Worm (Caenorhabditis elegans) whole organism, young adult: ENCODE data around the gene pals-22.

ENCODE experiments used
- B0019.2 ChIP-seq: fragments of 200-800 bp; sonication (Bioruptor generic); conservative IDR thresholded peaks from 2 replicates; pipeline ENCODE4 v1.3.6; 2022; ENCODE audit warnings: missing genetic modification reagents, missing genetic modification characterization, missing compliant biosample characterization
- B0035.1 ChIP-seq: sonication (generic microtip); optimal IDR thresholded peaks from 2 replicates; lab custom pipeline; 2016; ENCODE audit warnings: missing genetic modification characterization, mild to moderate bottlenecking, missing compliant biosample characterization, missing genotype, missing genetic modification reagents
- D2030.7 ChIP-seq: fragments of 200-800 bp; sonication (Bioruptor generic); IDR thresholded peaks from 2 replicates; pipeline ENCODE4 v1.3.6; 2022; ENCODE audit warnings: missing genetic modification reagents, missing genetic modification characterization, missing compliant biosample characterization
- F23B12.7 ChIP-seq: sonication (generic microtip); optimal IDR thresholded peaks from 2 replicates; lab custom pipeline; 2017; ENCODE audit warnings: missing genetic modification characterization, mild to moderate bottlenecking, missing compliant biosample characterization, antibody characterized with exemption, moderate library complexity; ENCODE audit not compliant: insufficient read depth
- F33H1.4 ChIP-seq: fragments of 200-800 bp; sonication (Bioruptor generic); IDR thresholded peaks from 2 replicates; pipeline ENCODE4 v1.3.6; 2022; ENCODE audit warnings: missing genetic modification reagents, missing genetic modification characterization, missing compliant biosample characterization
- F49E8.2 ChIP-seq: sonication (generic microtip); optimal IDR thresholded peaks from 3 replicates; lab custom pipeline; 2017; ENCODE audit warnings: missing genetic modification characterization, mild to moderate bottlenecking, missing compliant biosample characterization, antibody characterized with exemption, moderate library complexity; ENCODE audit not compliant: insufficient read depth
- K12H6.12 ChIP-seq: fragments of 200-800 bp; sonication (Bioruptor generic); optimal IDR thresholded peaks from 2 replicates; lab custom pipeline; 2018; ENCODE audit warnings: mild to moderate bottlenecking, missing genetic modification characterization, missing compliant biosample characterization
- Y56A3A.18 ChIP-seq: fragments of 200-800 bp; sonication (Bioruptor generic); IDR thresholded peaks from 2 replicates; pipeline ENCODE4 v1.3.6; 2022; ENCODE audit warnings: missing genetic modification reagents, missing genetic modification characterization, missing compliant biosample characterization
- Y67H2A.10 ChIP-seq: fragments of 200-800 bp; sonication (Bioruptor generic); conservative IDR thresholded peaks from 2 replicates; pipeline ENCODE4 v1.3.6; 2022; ENCODE audit warnings: missing genetic modification reagents, missing genetic modification characterization, missing compliant biosample characterization
- ZK185.1 ChIP-seq: sonication (generic microtip); optimal IDR thresholded peaks from 2 replicates; lab custom pipeline; 2016; ENCODE audit warnings: mild to moderate bottlenecking, missing genetic modification characterization, missing compliant biosample characterization; ENCODE audit not compliant: poor library complexity, severe bottlenecking
- attf-3 ChIP-seq: fragments of 200-800 bp; sonication (Bioruptor generic); conservative IDR thresholded peaks from 2 replicates; pipeline ENCODE4 v1.3.6; 2022; ENCODE audit warnings: missing genetic modification reagents, missing genetic modification characterization, missing compliant biosample characterization
- attf-5 ChIP-seq: fragments of 200-800 bp; sonication (Bioruptor generic); optimal IDR thresholded peaks from 2 replicates; lab custom pipeline; 2018; ENCODE audit warnings: mild to moderate bottlenecking, missing genetic modification characterization, missing compliant biosample characterization
- cebp-1 ChIP-seq, 2 experiments: fragments of 200-800 bp in 1 of 2; sonication (Bioruptor generic) in 1 of 2; sonication (generic microtip) in 1 of 2; IDR thresholded peaks in 1 of 2; optimal IDR thresholded peaks in 1 of 2; 2 replicates each; pipeline versions ENCODE4 v1.3.6 to Lab custom; 2017 to 2022; ENCODE audit warnings: missing compliant biosample characterization in 2 of 2, missing genetic modification characterization in 2 of 2, mild to moderate bottlenecking in 1 of 2, missing genetic modification reagents in 1 of 2, moderate library complexity in 1 of 2
- ceh-40 ChIP-seq: fragments of 200-800 bp; sonication (Bioruptor generic); IDR thresholded peaks from 2 replicates; pipeline ENCODE4 v1.3.6; 2022; ENCODE audit warnings: missing genetic modification characterization, missing compliant biosample characterization
- ceh-58 ChIP-seq: fragments of 200-800 bp; sonication (Bioruptor generic); IDR thresholded peaks from 2 replicates; pipeline ENCODE4 v1.3.6; 2022; ENCODE audit warnings: missing genetic modification characterization, missing compliant biosample characterization
- chd-7 ChIP-seq: sonication (generic microtip); optimal IDR thresholded peaks from 2 replicates; lab custom pipeline; 2016; ENCODE audit warnings: mild to moderate bottlenecking, missing genetic modification characterization, moderate library complexity, missing compliant biosample characterization
- dox-1 ChIP-seq: fragments of 200-800 bp; sonication (Bioruptor generic); IDR thresholded peaks from 2 replicates; pipeline ENCODE4 v1.3.6; 2022; ENCODE audit warnings: missing genetic modification reagents, missing genetic modification characterization, missing compliant biosample characterization
- ekl-4 ChIP-seq: fragments of 200-800 bp; sonication (Bioruptor generic); IDR thresholded peaks from 2 replicates; pipeline ENCODE4 v1.3.6; 2022; ENCODE audit warnings: missing genetic modification reagents, missing genetic modification characterization, missing compliant biosample characterization
- hmg-1.2 ChIP-seq: fragments of 200-800 bp; sonication (Bioruptor generic); IDR thresholded peaks from 2 replicates; pipeline ENCODE4 v1.3.6; 2022; ENCODE audit warnings: missing genetic modification reagents, missing genetic modification characterization, missing compliant biosample characterization
- hsf-1 ChIP-seq: fragments of 200-800 bp; sonication (Bioruptor generic); IDR thresholded peaks from 2 replicates; pipeline ENCODE4 v1.3.6; 2022; ENCODE audit warnings: missing genetic modification reagents, missing genetic modification characterization, missing compliant biosample characterization
- lin-26 ChIP-seq: fragments of 200-800 bp; sonication (Bioruptor generic); IDR thresholded peaks from 2 replicates; pipeline ENCODE4 v1.3.6; 2022; ENCODE audit warnings: missing genetic modification reagents, missing genetic modification characterization, missing compliant biosample characterization
- lin-40 ChIP-seq: sonication (generic microtip); optimal IDR thresholded peaks from 2 replicates; lab custom pipeline; 2016; ENCODE audit warnings: missing genetic modification characterization, mild to moderate bottlenecking, missing compliant biosample characterization, missing genotype, missing genetic modification reagents
- lin-54 ChIP-seq: fragments of 200-800 bp; sonication (Bioruptor generic); optimal IDR thresholded peaks from 2 replicates; lab custom pipeline; 2018; ENCODE audit warnings: mild to moderate bottlenecking, missing genetic modification characterization, missing compliant biosample characterization
- lir-1 ChIP-seq: fragments of 200-800 bp; sonication (Bioruptor generic); conservative IDR thresholded peaks from 2 replicates; pipeline ENCODE4 v1.3.6; 2022; ENCODE audit warnings: missing genetic modification reagents, missing genetic modification characterization, missing compliant biosample characterization
- lsl-1 ChIP-seq: fragments of 200-800 bp; sonication (Bioruptor generic); optimal IDR thresholded peaks from 2 replicates; lab custom pipeline; 2018; ENCODE audit warnings: mild to moderate bottlenecking, missing genetic modification characterization, moderate library complexity, missing compliant biosample characterization
- lsy-27 ChIP-seq: sonication (generic microtip); optimal IDR thresholded peaks from 2 replicates; lab custom pipeline; 2017; ENCODE audit warnings: missing genetic modification characterization, mild to moderate bottlenecking, missing compliant biosample characterization, antibody characterized with exemption, missing genotype, borderline replicate concordance; ENCODE audit not compliant: insufficient read depth
- madf-3 ChIP-seq: fragments of 200-800 bp; sonication (Bioruptor generic); IDR thresholded peaks from 2 replicates; pipeline ENCODE4 v1.3.6; 2022; ENCODE audit warnings: missing genetic modification reagents, missing genetic modification characterization, missing compliant biosample characterization
- madf-6 ChIP-seq: fragments of 200-800 bp; sonication (Bioruptor generic); IDR thresholded peaks from 2 replicates; pipeline ENCODE4 v1.3.6; 2022; ENCODE audit warnings: missing genetic modification reagents, missing genetic modification characterization, missing compliant biosample characterization
- mcd-1 ChIP-seq: fragments of 200-800 bp; sonication (Bioruptor generic); IDR thresholded peaks from 2 replicates; pipeline ENCODE4 v1.3.6; 2022; ENCODE audit warnings: missing genetic modification reagents, missing genetic modification characterization, missing compliant biosample characterization
- nfya-2 ChIP-seq: fragments of 200-800 bp; sonication (Bioruptor generic); IDR thresholded peaks from 2 replicates; pipeline ENCODE4 v1.3.6; 2022; ENCODE audit warnings: missing genetic modification reagents, missing genetic modification characterization, missing compliant biosample characterization
- nhr-90 ChIP-seq: sonication (generic microtip); optimal IDR thresholded peaks from 2 replicates; lab custom pipeline; 2016; ENCODE audit warnings: missing genotype, mild to moderate bottlenecking, missing genetic modification characterization, missing compliant biosample characterization
- pbrm-1 ChIP-seq: fragments of 200-800 bp; sonication (Bioruptor generic); IDR thresholded peaks from 2 replicates; pipeline ENCODE4 v1.3.6; 2022; ENCODE audit warnings: missing genetic modification reagents, missing genetic modification characterization, missing compliant biosample characterization
- pha-4 ChIP-seq: fragments of 150-350 bp; sonication (generic microtip); optimal IDR thresholded peaks from 2 replicates; lab custom pipeline; 2014; ENCODE audit warnings: missing biosample characterization, missing genetic modification reagents, missing genetic modification characterization
- snpc-3.4 ChIP-seq: sonication (generic microtip); optimal IDR thresholded peaks from 2 replicates; lab custom pipeline; 2017; ENCODE audit warnings: missing genetic modification characterization, mild to moderate bottlenecking, missing compliant biosample characterization, antibody characterized with exemption, moderate library complexity, missing genotype, missing genetic modification reagents
- snpc-4 ChIP-seq, 5 experiments: fragments of 150-350 bp in 1 of 5; sonication (generic microtip) in 4 of 5; optimal IDR thresholded peaks; 2 replicates each; lab custom pipeline; 2014 to 2018; ENCODE audit warnings: missing genetic modification characterization in 5 of 5, missing biosample characterization in 3 of 5, antibody characterized with exemption in 2 of 5, mild to moderate bottlenecking in 2 of 5, missing compliant biosample characterization in 2 of 5, missing genotype in 2 of 5, moderate library complexity in 2 of 5, missing genetic modification reagents in 1 of 5
- somi-1 ChIP-seq: fragments of 200-800 bp; sonication (Bioruptor generic); optimal IDR thresholded peaks from 2 replicates; lab custom pipeline; 2018; ENCODE audit warnings: mild to moderate bottlenecking, missing genetic modification characterization, missing compliant biosample characterization
- tbp1 ChIP-seq: fragments of 200-800 bp; sonication (Bioruptor generic); optimal IDR thresholded peaks from 2 replicates; lab custom pipeline; 2018; ENCODE audit warnings: mild to moderate bottlenecking, missing genetic modification characterization, missing compliant biosample characterization
- tlf-1 ChIP-seq: fragments of 200-800 bp; sonication (Bioruptor generic); optimal IDR thresholded peaks from 2 replicates; lab custom pipeline; 2018; ENCODE audit warnings: mild to moderate bottlenecking, missing genetic modification characterization, missing compliant biosample characterization
- unc-130 ChIP-seq: sonication (generic microtip); optimal IDR thresholded peaks from 2 replicates; lab custom pipeline; 2016; ENCODE audit warnings: missing genetic modification reagents, missing genetic modification characterization, missing compliant biosample characterization
- zfh-2 ChIP-seq: fragments of 200-800 bp; sonication (Bioruptor generic); conservative IDR thresholded peaks from 2 replicates; pipeline ENCODE4 v1.3.6; 2022; ENCODE audit warnings: missing genetic modification reagents, missing genetic modification characterization, missing compliant biosample characterization
- ztf-25 ChIP-seq: fragments of 200-800 bp; sonication (Bioruptor generic); IDR thresholded peaks from 2 replicates; pipeline ENCODE4 v1.3.6; 2022; ENCODE audit warnings: missing genetic modification reagents, missing genetic modification characterization, missing compliant biosample characterization
- ztf-3 ChIP-seq: fragments of 200-800 bp; sonication (Bioruptor generic); optimal IDR thresholded peaks from 2 replicates; lab custom pipeline; 2018; ENCODE audit warnings: mild to moderate bottlenecking, missing genetic modification characterization, missing compliant biosample characterization
- ztf-6 ChIP-seq: fragments of 200-800 bp; sonication (Bioruptor generic); IDR thresholded peaks from 2 replicates; pipeline ENCODE4 v1.3.6; 2022; ENCODE audit warnings: missing genetic modification reagents, missing genetic modification characterization, missing compliant biosample characterization

pals-22 gene

ce11 chrIII:86316-86715, 45.9 kb upstream of the pals-22 start, which contains the start of gene attf-3 (continued):
- TF ChIP-seq B0019.2 (GFP tag; lab: Robert Waterston, UW) = peak; percentile 77
- peak; percentile 78 for TF ChIP-seq madf-6 (GFP tag; lab: Robert Waterston, UW)
- peak; percentile 48; the same call in 1 of the 2 replicates for TF ChIP-seq mcd-1 (GFP tag; lab: Robert Waterston, UW)
- peak; percentile 29 for TF ChIP-seq tlf-1 (GFP tag; lab: Kevin White, UChicago)
- peak; percentile 59 for TF ChIP-seq F49E8.2 (tag; lab: Kevin White, UChicago)
- peak; percentile 93 for TF ChIP-seq F33H1.4 (GFP tag; lab: Robert Waterston, UW)
- peak; percentile 48; the same call in 1 of the 2 replicates for TF ChIP-seq ekl-4 (GFP tag; lab: Robert Waterston, UW)
- no peak for TF ChIP-seq ZK185.1 (tag; lab: Kevin White, UChicago)
- TF ChIP-seq tbp1 (GFP tag; lab: Kevin White, UChicago) = peak; percentile 58
- peak; percentile 89 for TF ChIP-seq dox-1 (GFP tag; lab: Robert Waterston, UW)
- TF ChIP-seq zfh-2 (GFP tag; lab: Robert Waterston, UW) = 0 out of 2 replicates have a peak, but pooled peaks have one; percentile 9
- peak; percentile 86 for TF ChIP-seq lsl-1 (GFP tag; lab: Kevin White, UChicago)
- TF ChIP-seq ztf-25 (GFP tag; lab: Robert Waterston, UW) = no peak
- TF ChIP-seq snpc-4 (GFP tag; optimal IDR thresholded peaks at IDR 0.05; lab: Kevin White, UChicago) = peak; percentile 30
- peak in 2 of 4 experiments; percentile 38 for TF ChIP-seq snpc-4 (tag; optimal IDR thresholded peaks at IDR 0.05; lab: Kevin White, UChicago)
- no peak for TF ChIP-seq lir-1 (GFP tag; lab: Robert Waterston, UW)
- TF ChIP-seq hsf-1 (GFP tag; lab: Robert Waterston, UW) = no peak

ce11 chrIII:87183-87582, 45.0 kb upstream of the pals-22 start, which contains the start of the genes F54C4.4 and mrpl-40:
Gene F54C4.4, minus strand, starts transcription at chrIII:87381.
Gene mrpl-40, plus strand, starts transcription at chrIII:87559.
- TF ChIP-seq somi-1 (GFP tag; lab: Kevin White, UChicago) (no peak), tbp1 (GFP tag; lab: Kevin White, UChicago) (peak; percentile 35), madf-3 (GFP tag; lab: Robert Waterston, UW) (no peak), ztf-3 (no peak), lin-26 (GFP tag; lab: Robert Waterston, UW) (no peak), F23B12.7 (tag; lab: Kevin White, UChicago) (no peak), ceh-58 (GFP tag; lab: Robert Waterston, UW) (no peak), unc-130 (GFP tag; lab: Kevin White, UChicago) (no peak), nhr-90 (tag; lab: Kevin White, UChicago) (no peak), Y56A3A.18 (GFP tag; lab: Robert Waterston, UW) (no peak), Y67H2A.10 (GFP tag; lab: Robert Waterston, UW) (no peak), attf-5 (GFP tag; lab: Kevin White, UChicago) (peak; percentile 13), dox-1 (GFP tag; lab: Robert Waterston, UW) (no peak), F33H1.4 (GFP tag; lab: Robert Waterston, UW) (peak; percentile 59; the same call in 1 of the 2 replicates), lsl-1 (GFP tag; lab: Kevin White, UChicago) (peak; percentile 11), pbrm-1 (GFP tag; lab: Robert Waterston, UW) (0 out of 2 replicates have a peak, but pooled peaks have one; percentile 45), hmg-1.2 (GFP tag; lab: Robert Waterston, UW) (peak; percentile 94), chd-7 (tag; lab: Kevin White, UChicago) (no peak), B0035.1 (tag; lab: Kevin White, UChicago) (no peak), snpc-3.4 (tag; lab: Kevin White, UChicago) (peak; percentile 38), ztf-6 (GFP tag; lab: Robert Waterston, UW) (no peak), lin-54 (GFP tag; lab: Kevin White, UChicago) (peak; percentile 12), madf-6 (GFP tag; lab: Robert Waterston, UW) (peak; percentile 5; the same call in 1 of the 2 replicates), cebp-1 (GFP tag; IDR thresholded peaks at IDR 0.05; lab: Robert Waterston, UW) (no peak), cebp-1 (tag; optimal IDR thresholded peaks at IDR 0.05; lab: Kevin White, UChicago) (peak; percentile 30), lin-40 (peak; percentile 28), attf-3 (GFP tag; lab: Robert Waterston, UW) (peak; percentile 97), K12H6.12 (tag; lab: Kevin White, UChicago) (no peak), lsy-27 (tag; lab: Kevin White, UChicago) (no peak), lir-1 (GFP tag; lab: Robert Waterston, UW) (no peak), D2030.7 (GFP tag; lab: Robert Waterston, UW) (0 out of 2 replicates have a peak, but pooled peaks have one; percentile 23), ceh-40 (GFP tag; lab: Robert Waterston, UW) (no peak), nfya-2 (no peak), pha-4 (tag; lab: Kevin White, UChicago) (no peak)
